Worm (Caenorhabditis elegans) whole organism, early embryonic: ENCODE results near the gene sre-34.

ENCODE experiments used
- aly-1 ChIP-seq: sonication (generic microtip); optimal IDR thresholded peaks from 2 replicates; lab custom pipeline; 2016; ENCODE audit warnings: missing genetic modification characterization, missing compliant biosample characterization
- flt-1 ChIP-seq: fragments of 200-800 bp; sonication (Bioruptor generic); IDR thresholded peaks from 2 replicates; pipeline ENCODE4 v1.3.6; 2022; ENCODE audit warnings: missing genetic modification characterization, missing compliant biosample characterization
- hmg-4 ChIP-seq: fragments of 200-800 bp; sonication (Bioruptor generic); optimal IDR thresholded peaks from 2 replicates; lab custom pipeline; 2018; ENCODE audit warnings: mild to moderate bottlenecking, missing genetic modification characterization, missing compliant biosample characterization
- pes-1 ChIP-seq: fragments of 200-800 bp; sonication (Bioruptor generic); IDR thresholded peaks from 2 replicates; pipeline ENCODE4 v1.3.6; 2022; ENCODE audit warnings: missing genetic modification reagents, missing genetic modification characterization, missing compliant biosample characterization
- tbx-37 ChIP-seq: fragments of 200-800 bp; sonication (Bioruptor generic); conservative IDR thresholded peaks from 2 replicates; pipeline ENCODE4 v1.3.6; 2022; ENCODE audit warnings: missing genetic modification reagents, missing genetic modification characterization, missing compliant biosample characterization

DNA sequence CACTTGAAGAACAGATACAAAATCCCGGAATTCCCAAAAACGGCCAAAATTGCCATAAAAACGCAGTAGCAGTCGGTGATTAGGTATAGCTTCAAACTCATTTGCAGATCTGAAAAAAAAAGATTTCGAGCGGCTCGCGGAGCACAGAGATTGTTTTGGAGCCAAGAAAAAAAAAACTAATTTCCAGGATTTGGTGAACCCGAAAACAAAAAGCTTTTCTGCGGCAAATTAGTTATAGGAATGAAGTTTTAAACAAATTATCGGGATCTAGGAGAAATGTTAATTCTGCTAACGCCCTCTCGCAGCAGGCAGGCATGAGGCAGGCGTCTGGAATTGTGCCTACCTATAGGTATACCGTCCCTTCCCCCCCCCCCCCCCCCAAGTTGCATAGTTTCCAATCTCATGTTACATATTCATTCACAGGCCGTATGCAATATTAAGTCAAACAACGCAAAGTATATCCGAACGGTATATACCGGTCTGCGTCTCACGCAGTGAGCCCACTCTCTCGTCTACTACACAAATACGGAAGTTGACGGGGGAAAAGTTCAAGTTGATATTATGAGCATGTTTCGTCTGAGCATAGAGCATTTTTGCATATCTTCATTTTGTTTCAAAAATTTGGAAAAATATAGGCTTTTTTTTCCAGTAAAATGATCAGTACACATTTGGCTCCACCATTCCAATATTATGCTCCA, 5.1 kb upstream of the sre-34 start, which contains the start of the genes W05H5.1 and pitr-6:
- no peak for TF ChIP-seq tbx-37 (GFP tag; lab: Robert Waterston, UW)
- TF ChIP-seq pes-1 (GFP tag; lab: Robert Waterston, UW): no peak
- TF ChIP-seq flt-1 (GFP tag; lab: Robert Waterston, UW): no peak
- TF ChIP-seq aly-1 (tag; lab: Kevin White, UChicago): no peak
- no peak for TF ChIP-seq hmg-4 (GFP tag; lab: Kevin White, UChicago)
